Worm (Caenorhabditis elegans) whole organism, L1 larva: ENCODE results near the gene ZK105.11.

Source experiments
- C16A3.4 ChIP-seq: fragments of 150-350 bp; optimal IDR thresholded peaks from 2 replicates; lab custom pipeline; 2014; ENCODE audit warnings: missing biosample characterization, missing genetic modification characterization
- C34B4.2 ChIP-seq: sonication (generic microtip); optimal IDR thresholded peaks from 2 replicates; lab custom pipeline; 2017; ENCODE audit warnings: mild to moderate bottlenecking, missing genetic modification characterization, missing compliant biosample characterization
- F16B12.6 ChIP-seq: fragments of 150-350 bp; optimal IDR thresholded peaks from 2 replicates; lab custom pipeline; 2014; ENCODE audit warnings: missing biosample characterization, missing genetic modification characterization
- Y116A8C.19 ChIP-seq: sonication (generic microtip); optimal IDR thresholded peaks from 2 replicates; lab custom pipeline; 2016; ENCODE audit warnings: missing compliant biosample characterization, missing genetic modification characterization, borderline replicate concordance
- aha-1 ChIP-seq: fragments of 150-350 bp; optimal IDR thresholded peaks from 2 replicates; lab custom pipeline; 2014; ENCODE audit warnings: missing biosample characterization, missing genetic modification characterization
- ama-1 ChIP-seq: fragments of 150-350 bp; optimal IDR thresholded peaks from 2 replicates; lab custom pipeline; 2014
- ceh-82 ChIP-seq, 3 experiments: fragments of 150-350 bp in 1 of 3; sonication (generic microtip) in 2 of 3; optimal IDR thresholded peaks; 2 replicates each; lab custom pipeline; 2014 to 2017; ENCODE audit warnings: missing biosample characterization in 3 of 3, missing genetic modification characterization in 3 of 3
- ceh-88 ChIP-seq: fragments of 200-800 bp; sonication (Bioruptor generic); IDR thresholded peaks from 2 replicates; pipeline ENCODE4 v1.3.6; 2022; ENCODE audit warnings: missing genetic modification characterization, missing compliant biosample characterization
- ceh-90 ChIP-seq: sonication (generic microtip); optimal IDR thresholded peaks from 2 replicates; lab custom pipeline; 2016; ENCODE audit warnings: missing genetic modification characterization, missing compliant biosample characterization
- dpl-1 ChIP-seq, 3 experiments: fragments of 150-350 bp in 2 of 3; sonication (generic microtip) in 1 of 3; optimal IDR thresholded peaks; 2 replicates each; lab custom pipeline; 2014 to 2017; ENCODE audit warnings: missing biosample characterization in 3 of 3, missing genetic modification characterization in 3 of 3, missing genetic modification reagents in 3 of 3
- dsc-1 ChIP-seq: sonication (generic microtip); optimal IDR thresholded peaks from 2 replicates; lab custom pipeline; 2016; ENCODE audit warnings: mild to moderate bottlenecking, missing genetic modification characterization, missing compliant biosample characterization
- efl-1 ChIP-seq, 4 experiments: fragments of 150-350 bp; optimal IDR thresholded peaks in 3 of 4; peaks in 1 of 4; 1 replicate in 1 of 4; 2 replicates in 3 of 4; lab custom pipeline; 2014; ENCODE audit warnings: missing biosample characterization in 2 of 4, missing genetic modification characterization in 2 of 4, missing genetic modification reagents in 2 of 4
- efl-3 ChIP-seq: fragments of 200-800 bp; sonication (Bioruptor generic); optimal IDR thresholded peaks from 2 replicates; lab custom pipeline; 2018; ENCODE audit warnings: mild to moderate bottlenecking, missing genetic modification characterization, missing compliant biosample characterization
- egl-13 ChIP-seq: sonication (generic microtip); optimal IDR thresholded peaks from 2 replicates; lab custom pipeline; 2016; ENCODE audit warnings: missing genotype, missing genetic modification reagents, missing genetic modification characterization, missing compliant biosample characterization
- ets-5 ChIP-seq: fragments of 200-800 bp; sonication (Bioruptor generic); IDR thresholded peaks from 2 replicates; pipeline ENCODE4 v1.3.6; 2022; ENCODE audit warnings: missing genetic modification characterization, missing compliant biosample characterization
- fkh-8 ChIP-seq: sonication (generic microtip); optimal IDR thresholded peaks from 2 replicates; lab custom pipeline; 2016; ENCODE audit warnings: mild to moderate bottlenecking, missing genetic modification characterization, missing compliant biosample characterization
- fos-1 ChIP-seq: fragments of 150-350 bp; optimal IDR thresholded peaks from 2 replicates; lab custom pipeline; 2014; ENCODE audit warnings: missing biosample characterization, missing genetic modification characterization
- grh-1 ChIP-seq: fragments of 200-800 bp; sonication (Bioruptor generic); IDR thresholded peaks from 2 replicates; pipeline ENCODE4 v1.3.6; 2022; ENCODE audit warnings: missing genetic modification reagents, missing genetic modification characterization, missing compliant biosample characterization
- hlh-17 ChIP-seq: fragments of 200-800 bp; sonication (Bioruptor generic); optimal IDR thresholded peaks from 2 replicates; lab custom pipeline; 2018; ENCODE audit warnings: missing genetic modification characterization, mild to moderate bottlenecking, missing compliant biosample characterization, moderate library complexity, borderline replicate concordance
- isw-1 ChIP-seq: fragments of 200-800 bp; sonication (Bioruptor generic); IDR thresholded peaks from 2 replicates; pipeline ENCODE4 v1.3.6; 2022; ENCODE audit warnings: missing genetic modification characterization, missing compliant biosample characterization
- jun-1 ChIP-seq: fragments of 150-350 bp; optimal IDR thresholded peaks from 2 replicates; lab custom pipeline; 2014; ENCODE audit warnings: missing biosample characterization, missing genetic modification reagents, missing genetic modification characterization
- lin-14 ChIP-seq: fragments of 200-800 bp; sonication (Bioruptor generic); optimal IDR thresholded peaks from 2 replicates; lab custom pipeline; 2018; ENCODE audit warnings: mild to moderate bottlenecking, missing genetic modification characterization, moderate library complexity, missing compliant biosample characterization
- lin-15B ChIP-seq: fragments of 150-350 bp; sonication (generic microtip); optimal IDR thresholded peaks from 3 replicates; lab custom pipeline; 2014; ENCODE audit warnings: missing biosample characterization, missing genetic modification characterization
- lin-35 ChIP-seq, 2 experiments: fragments of 150-350 bp; optimal IDR thresholded peaks; 2 replicates each; lab custom pipeline; 2014; ENCODE audit warnings: missing biosample characterization in 2 of 2, missing genetic modification characterization in 2 of 2, missing genetic modification reagents in 2 of 2
- lin-39 ChIP-seq: fragments of 150-350 bp; optimal IDR thresholded peaks from 2 replicates; lab custom pipeline; 2014; ENCODE audit warnings: missing biosample characterization, missing genetic modification reagents, missing genetic modification characterization
- lir-3 ChIP-seq: sonication (generic microtip); optimal IDR thresholded peaks from 2 replicates; lab custom pipeline; 2016; ENCODE audit warnings: mild to moderate bottlenecking, missing genetic modification characterization, moderate library complexity, missing compliant biosample characterization; ENCODE audit not compliant: poor library complexity
- mab-9 ChIP-seq: fragments of 200-800 bp; sonication (Bioruptor generic); IDR thresholded peaks from 2 replicates; pipeline ENCODE4 v1.3.6; 2022; ENCODE audit warnings: missing genetic modification reagents, missing genetic modification characterization, missing compliant biosample characterization
- mdl-1 ChIP-seq, 2 experiments: fragments of 150-350 bp; optimal IDR thresholded peaks; 2 replicates each; lab custom pipeline; 2014 to 2017; ENCODE audit warnings: missing biosample characterization in 2 of 2, missing genetic modification characterization in 2 of 2, inconsistent platforms in 1 of 2
- mep-1 ChIP-seq: fragments of 150-350 bp; optimal IDR thresholded peaks from 2 replicates; lab custom pipeline; 2014; ENCODE audit warnings: missing biosample characterization, missing genetic modification characterization
- nhr-11 ChIP-seq: fragments of 150-350 bp; optimal IDR thresholded peaks from 2 replicates; lab custom pipeline; 2014; ENCODE audit warnings: missing biosample characterization, missing genetic modification characterization
- nhr-12 ChIP-seq: sonication (generic microtip); optimal IDR thresholded peaks from 2 replicates; lab custom pipeline; 2017; ENCODE audit warnings: missing biosample characterization, missing genetic modification characterization
- nhr-19 ChIP-seq: fragments of 200-800 bp; sonication (Bioruptor generic); conservative IDR thresholded peaks from 2 replicates; pipeline ENCODE4 v1.3.6; 2022; ENCODE audit warnings: missing genetic modification characterization, missing compliant biosample characterization
- nhr-20 ChIP-seq: sonication (generic microtip); optimal IDR thresholded peaks from 2 replicates; lab custom pipeline; 2016; ENCODE audit warnings: mild to moderate bottlenecking, missing genetic modification characterization, missing compliant biosample characterization
- nhr-28 ChIP-seq: fragments of 150-350 bp; optimal IDR thresholded peaks from 2 replicates; lab custom pipeline; 2014; ENCODE audit warnings: missing biosample characterization, missing genetic modification characterization
- nhr-71 ChIP-seq: sonication (generic microtip); optimal IDR thresholded peaks from 2 replicates; lab custom pipeline; 2016; ENCODE audit warnings: mild to moderate bottlenecking, missing genetic modification characterization, moderate library complexity, missing compliant biosample characterization
- nhr-76 ChIP-seq: sonication (generic microtip); optimal IDR thresholded peaks from 2 replicates; lab custom pipeline; 2017; ENCODE audit warnings: missing biosample characterization, missing genetic modification characterization
- nhr-77 ChIP-seq: fragments of 150-350 bp; optimal IDR thresholded peaks from 2 replicates; lab custom pipeline; 2014; ENCODE audit warnings: missing biosample characterization, missing genetic modification characterization
- pag-3 ChIP-seq: sonication (generic microtip); optimal IDR thresholded peaks from 2 replicates; lab custom pipeline; 2017; ENCODE audit warnings: missing genetic modification characterization, mild to moderate bottlenecking, missing compliant biosample characterization, antibody characterized with exemption, borderline replicate concordance; ENCODE audit not compliant: insufficient read depth
- pax-3 ChIP-seq: fragments of 200-800 bp; sonication (Bioruptor generic); optimal IDR thresholded peaks from 2 replicates; lab custom pipeline; 2018; ENCODE audit warnings: mild to moderate bottlenecking, missing genetic modification characterization, moderate library complexity, missing compliant biosample characterization
- skn-1 ChIP-seq: fragments of 150-350 bp; optimal IDR thresholded peaks from 2 replicates; lab custom pipeline; 2014; ENCODE audit warnings: missing biosample characterization, missing genetic modification characterization
- snu-23 ChIP-seq: sonication (generic microtip); optimal IDR thresholded peaks from 2 replicates; lab custom pipeline; 2016; ENCODE audit warnings: missing genetic modification characterization, missing compliant biosample characterization
- sox-4 ChIP-seq: sonication (generic microtip); optimal IDR thresholded peaks from 2 replicates; lab custom pipeline; 2016; ENCODE audit warnings: missing genetic modification characterization, missing compliant biosample characterization
- sptf-1 ChIP-seq: fragments of 150-350 bp; optimal IDR thresholded peaks from 2 replicates; lab custom pipeline; 2014; ENCODE audit warnings: missing biosample characterization, missing genetic modification characterization
- sup-37 ChIP-seq: fragments of 200-800 bp; sonication (Bioruptor generic); optimal IDR thresholded peaks from 2 replicates; lab custom pipeline; 2018; ENCODE audit warnings: mild to moderate bottlenecking, missing genetic modification characterization, missing compliant biosample characterization
- swsn-7 ChIP-seq: sonication (generic microtip); optimal IDR thresholded peaks from 2 replicates; lab custom pipeline; 2016; ENCODE audit warnings: missing genetic modification characterization, missing compliant biosample characterization
- tbx-2 ChIP-seq: sonication (generic microtip); optimal IDR thresholded peaks from 2 replicates; lab custom pipeline; 2016; ENCODE audit warnings: missing genetic modification characterization, missing compliant biosample characterization
- unc-130 ChIP-seq: fragments of 150-350 bp; optimal IDR thresholded peaks from 2 replicates; lab custom pipeline; 2017; ENCODE audit warnings: missing biosample characterization, missing genetic modification characterization, inconsistent platforms
- unc-62 ChIP-seq: fragments of 150-350 bp; optimal IDR thresholded peaks from 2 replicates; lab custom pipeline; 2014; ENCODE audit warnings: missing biosample characterization, missing genetic modification reagents, missing genetic modification characterization
- unc-86 ChIP-seq: sonication (generic microtip); optimal IDR thresholded peaks from 2 replicates; lab custom pipeline; 2016; ENCODE audit warnings: missing genetic modification characterization, missing compliant biosample characterization
- unc-98 ChIP-seq: fragments of 200-800 bp; sonication (Bioruptor generic); IDR thresholded peaks from 2 replicates; pipeline ENCODE4 v1.3.6; 2022; ENCODE audit warnings: missing genetic modification characterization, missing compliant biosample characterization
- xbp-1 ChIP-seq: sonication (generic microtip); optimal IDR thresholded peaks from 2 replicates; lab custom pipeline; 2016; ENCODE audit warnings: missing genetic modification characterization, missing compliant biosample characterization

Gene ZK105.11

ce11 chrV:7735319-7735718 is 26.9 kb upstream of the ZK105.11 start, which contains the start of gene srr-10:
Gene srr-10 (plus strand): TSS chrV:7735619.
- no peak for TF ChIP-seq efl-1 (optimal IDR thresholded peaks at IDR 0.05; lab: Kevin White, UChicago)
- TF ChIP-seq efl-1 (GFP tag; optimal IDR thresholded peaks at IDR 0.05 in 1 of 2; lab: Kevin White, UChicago), result peak in 1 of 2 experiments; percentile 34
- TF ChIP-seq unc-62, result no peak

ce11 chrV:7734909-7735308 is 26.5 kb upstream of the ZK105.11 start, which contains the start of gene clic-1:
Gene clic-1 (minus strand): TSS chrV:7734911.
- TF ChIP-seq unc-130 (tag; lab: Kevin White, UChicago), result peak; percentile 13
- peak; percentile 52 for TF ChIP-seq fkh-8
- no peak for TF ChIP-seq lin-39
- TF ChIP-seq dpl-1 (GFP tag; optimal IDR thresholded peaks at IDR 0.05; lab: Kevin White, UChicago), result peak; percentile 92 to 95 (median 93)
- TF ChIP-seq mep-1 (tag; lab: Kevin White, UChicago), result no peak
- TF ChIP-seq Y116A8C.19 (tag; lab: Kevin White, UChicago), result no peak
- no peak for TF ChIP-seq aha-1
- TF ChIP-seq ceh-82 (tag; optimal IDR thresholded peaks at IDR 0.05; lab: Kevin White, UChicago), result peak; percentile 35 to 85 (median 62)
- TF ChIP-seq pag-3 (tag; lab: Kevin White, UChicago), result no peak
- TF ChIP-seq C16A3.4, result peak; percentile 64
- no peak for TF ChIP-seq hlh-17 (GFP tag; lab: Kevin White, UChicago)
- peak; percentile 65 for TF ChIP-seq tbx-2
- peak; percentile 62 for TF ChIP-seq swsn-7 (tag; lab: Kevin White, UChicago)
- peak; percentile 42 for TF ChIP-seq nhr-19 (GFP tag; lab: Robert Waterston, UW)
- no peak for TF ChIP-seq ceh-88 (GFP tag; lab: Robert Waterston, UW)
- no peak for TF ChIP-seq nhr-77 (tag; lab: Kevin White, UChicago)
- peak; percentile 58 for TF ChIP-seq fos-1 (tag; lab: Kevin White, UChicago)
- peak in 1 of 2 experiments; percentile 67 for TF ChIP-seq mdl-1 (tag; optimal IDR thresholded peaks at IDR 0.05; lab: Kevin White, UChicago)
- no peak for TF ChIP-seq ama-1 (lab: Kevin White, UChicago)
- no peak for TF ChIP-seq nhr-12
- TF ChIP-seq sptf-1 (tag; lab: Kevin White, UChicago), result no peak
- TF ChIP-seq nhr-71 (tag; lab: Kevin White, UChicago), result peak; percentile 78
- no peak for TF ChIP-seq sox-4 (tag; lab: Kevin White, UChicago)
- no peak for TF ChIP-seq pax-3
- peak; percentile 5 for TF ChIP-seq F16B12.6
- no peak for TF ChIP-seq C34B4.2 (tag; lab: Kevin White, UChicago)
- peak; percentile 56 for TF ChIP-seq isw-1 (GFP tag; lab: Robert Waterston, UW)
- TF ChIP-seq unc-86 (tag; lab: Kevin White, UChicago), result peak; percentile 58
- TF ChIP-seq nhr-20 (tag; lab: Kevin White, UChicago), result peak; percentile 57
- TF ChIP-seq lin-35 (GFP tag; optimal IDR thresholded peaks at IDR 0.05; lab: Kevin White, UChicago), result peak; percentile 96 to 98
- TF ChIP-seq mab-9 (GFP tag; lab: Robert Waterston, UW), result no peak
- no peak for TF ChIP-seq ets-5
- peak; percentile 44 for TF ChIP-seq dsc-1 (tag; lab: Kevin White, UChicago)
- no peak for TF ChIP-seq egl-13 (tag; lab: Kevin White, UChicago)
- peak; percentile 91 for TF ChIP-seq skn-1 (tag; lab: Kevin White, UChicago)
- TF ChIP-seq jun-1 (tag; lab: Kevin White, UChicago), result peak; percentile 63
- TF ChIP-seq efl-3, result no peak
- no peak for TF ChIP-seq ceh-90
- TF ChIP-seq lir-3 (tag; lab: Kevin White, UChicago), result peak; percentile 18
- TF ChIP-seq nhr-28 (tag; lab: Kevin White, UChicago), result no peak
- no peak for TF ChIP-seq grh-1
- no peak for TF ChIP-seq sup-37 (GFP tag; lab: Kevin White, UChicago)
- TF ChIP-seq nhr-76 (tag; lab: Kevin White, UChicago), result no peak
- peak; percentile 74 for TF ChIP-seq snu-23 (GFP tag; lab: Kevin White, UChicago)
- no peak for TF ChIP-seq unc-98 (GFP tag; lab: Robert Waterston, UW)
- TF ChIP-seq lin-14 (GFP tag; lab: Kevin White, UChicago), result peak; percentile 70
- TF ChIP-seq nhr-11 (tag; lab: Kevin White, UChicago), result peak; percentile 4
- TF ChIP-seq xbp-1 (tag; lab: Kevin White, UChicago), result peak; percentile 70
- TF ChIP-seq lin-15B (tag; lab: Kevin White, UChicago), result peak; percentile 43
